Worm (Caenorhabditis elegans) whole organism, L1 larva: ENCODE measurements around the gene gpr-1.

Experiments used
- C04F5.9 ChIP-seq: sonication (generic microtip); optimal IDR thresholded peaks from 2 replicates; lab custom pipeline; 2016; ENCODE audit warnings: missing genetic modification characterization, missing compliant biosample characterization
- C16A3.4 ChIP-seq: fragments of 150-350 bp; optimal IDR thresholded peaks from 2 replicates; lab custom pipeline; 2014; ENCODE audit warnings: missing biosample characterization, missing genetic modification characterization
- alr-1 ChIP-seq: fragments of 200-800 bp; sonication (Bioruptor generic); optimal IDR thresholded peaks from 2 replicates; lab custom pipeline; 2018; ENCODE audit warnings: borderline replicate concordance, mild to moderate bottlenecking, missing genetic modification characterization, missing compliant biosample characterization
- ama-1 ChIP-seq: fragments of 150-350 bp; optimal IDR thresholded peaks from 2 replicates; lab custom pipeline; 2014
- blmp-1 ChIP-seq: fragments of 150-350 bp; optimal IDR thresholded peaks from 2 replicates; lab custom pipeline; 2014; ENCODE audit warnings: missing biosample characterization, missing genetic modification characterization
- ceh-8 ChIP-seq: fragments of 200-800 bp; sonication (Bioruptor generic); optimal IDR thresholded peaks from 2 replicates; lab custom pipeline; 2018; ENCODE audit warnings: mild to moderate bottlenecking, missing genetic modification characterization, moderate library complexity, missing compliant biosample characterization
- ces-1 ChIP-seq: fragments of 150-350 bp; optimal IDR thresholded peaks from 2 replicates; lab custom pipeline; 2014; ENCODE audit warnings: missing biosample characterization, missing genetic modification reagents, missing genetic modification characterization
- dpl-1 ChIP-seq, 3 experiments: fragments of 150-350 bp in 2 of 3; sonication (generic microtip) in 1 of 3; optimal IDR thresholded peaks; 2 replicates each; lab custom pipeline; 2014 to 2017; ENCODE audit warnings: missing biosample characterization in 3 of 3, missing genetic modification characterization in 3 of 3, missing genetic modification reagents in 3 of 3
- efl-1 ChIP-seq, 4 experiments: fragments of 150-350 bp; optimal IDR thresholded peaks in 3 of 4; peaks in 1 of 4; 1 replicate in 1 of 4; 2 replicates in 3 of 4; lab custom pipeline; 2014; ENCODE audit warnings: missing biosample characterization in 2 of 4, missing genetic modification characterization in 2 of 4, missing genetic modification reagents in 2 of 4
- egl-13 ChIP-seq: sonication (generic microtip); optimal IDR thresholded peaks from 2 replicates; lab custom pipeline; 2016; ENCODE audit warnings: missing genotype, missing genetic modification reagents, missing genetic modification characterization, missing compliant biosample characterization
- egl-27 ChIP-seq, 2 experiments: fragments of 150-350 bp in 1 of 2; sonication (generic microtip); optimal IDR thresholded peaks; 3 replicates each; lab custom pipeline; 2017 to 2018; ENCODE audit warnings: missing biosample characterization in 2 of 2, missing genetic modification characterization in 2 of 2, missing genetic modification reagents in 2 of 2
- elt-2 ChIP-seq: sonication (generic microtip); optimal IDR thresholded peaks from 2 replicates; lab custom pipeline; 2016; ENCODE audit warnings: missing genetic modification characterization, mild to moderate bottlenecking, inconsistent platforms, missing compliant biosample characterization, missing genetic modification reagents
- elt-3 ChIP-seq, 6 experiments: fragments of 150-350 bp in 1 of 6; sonication (generic microtip); optimal IDR thresholded peaks; 2 replicates each; lab custom pipeline; 2017 to 2018; ENCODE audit warnings: missing biosample characterization in 6 of 6, missing genetic modification characterization in 6 of 6, inconsistent platforms in 1 of 6
- fkh-10 ChIP-seq: sonication (generic microtip); optimal IDR thresholded peaks from 2 replicates; lab custom pipeline; 2017; ENCODE audit warnings: missing biosample characterization, missing genetic modification reagents, missing genetic modification characterization
- fkh-8 ChIP-seq: sonication (generic microtip); optimal IDR thresholded peaks from 2 replicates; lab custom pipeline; 2016; ENCODE audit warnings: mild to moderate bottlenecking, missing genetic modification characterization, missing compliant biosample characterization
- hlh-17 ChIP-seq: fragments of 200-800 bp; sonication (Bioruptor generic); optimal IDR thresholded peaks from 2 replicates; lab custom pipeline; 2018; ENCODE audit warnings: missing genetic modification characterization, mild to moderate bottlenecking, missing compliant biosample characterization, moderate library complexity, borderline replicate concordance
- hlh-4 ChIP-seq: sonication (generic microtip); optimal IDR thresholded peaks from 2 replicates; lab custom pipeline; 2016; ENCODE audit warnings: mild to moderate bottlenecking, missing genetic modification characterization, missing compliant biosample characterization
- hpl-2 ChIP-seq: fragments of 150-350 bp; optimal IDR thresholded peaks from 2 replicates; lab custom pipeline; 2014; ENCODE audit warnings: missing biosample characterization, missing genetic modification reagents, missing genetic modification characterization
- irx-1 ChIP-seq: sonication (generic microtip); optimal IDR thresholded peaks from 2 replicates; lab custom pipeline; 2016; ENCODE audit warnings: missing genetic modification characterization, missing compliant biosample characterization
- isw-1 ChIP-seq: fragments of 200-800 bp; sonication (Bioruptor generic); IDR thresholded peaks from 2 replicates; pipeline ENCODE4 v1.3.6; 2022; ENCODE audit warnings: missing genetic modification characterization, missing compliant biosample characterization
- jun-1 ChIP-seq: fragments of 150-350 bp; optimal IDR thresholded peaks from 2 replicates; lab custom pipeline; 2014; ENCODE audit warnings: missing biosample characterization, missing genetic modification reagents, missing genetic modification characterization
- lin-14 ChIP-seq: fragments of 200-800 bp; sonication (Bioruptor generic); optimal IDR thresholded peaks from 2 replicates; lab custom pipeline; 2018; ENCODE audit warnings: mild to moderate bottlenecking, missing genetic modification characterization, moderate library complexity, missing compliant biosample characterization
- lir-3 ChIP-seq: sonication (generic microtip); optimal IDR thresholded peaks from 2 replicates; lab custom pipeline; 2016; ENCODE audit warnings: mild to moderate bottlenecking, missing genetic modification characterization, moderate library complexity, missing compliant biosample characterization; ENCODE audit not compliant: poor library complexity
- lsy-2 ChIP-seq, 2 experiments: fragments of 150-350 bp; optimal IDR thresholded peaks; 2 replicates each; lab custom pipeline; 2014; ENCODE audit warnings: missing biosample characterization in 2 of 2, missing genetic modification characterization in 2 of 2
- mab-9 ChIP-seq: fragments of 200-800 bp; sonication (Bioruptor generic); IDR thresholded peaks from 2 replicates; pipeline ENCODE4 v1.3.6; 2022; ENCODE audit warnings: missing genetic modification reagents, missing genetic modification characterization, missing compliant biosample characterization
- mdl-1 ChIP-seq, 2 experiments: fragments of 150-350 bp; optimal IDR thresholded peaks; 2 replicates each; lab custom pipeline; 2014 to 2017; ENCODE audit warnings: missing biosample characterization in 2 of 2, missing genetic modification characterization in 2 of 2, inconsistent platforms in 1 of 2
- mef-2 ChIP-seq: fragments of 150-350 bp; optimal IDR thresholded peaks from 2 replicates; lab custom pipeline; 2014; ENCODE audit warnings: missing biosample characterization, missing genetic modification characterization
- mep-1 ChIP-seq: fragments of 150-350 bp; optimal IDR thresholded peaks from 2 replicates; lab custom pipeline; 2014; ENCODE audit warnings: missing biosample characterization, missing genetic modification characterization
- nhr-12 ChIP-seq: sonication (generic microtip); optimal IDR thresholded peaks from 2 replicates; lab custom pipeline; 2017; ENCODE audit warnings: missing biosample characterization, missing genetic modification characterization
- nhr-47 ChIP-seq: sonication (generic microtip); optimal IDR thresholded peaks from 2 replicates; lab custom pipeline; 2016; ENCODE audit warnings: mild to moderate bottlenecking, missing genetic modification characterization, moderate library complexity, missing compliant biosample characterization
- nhr-71 ChIP-seq: sonication (generic microtip); optimal IDR thresholded peaks from 2 replicates; lab custom pipeline; 2016; ENCODE audit warnings: mild to moderate bottlenecking, missing genetic modification characterization, moderate library complexity, missing compliant biosample characterization
- nhr-85 ChIP-seq: sonication (generic microtip); peaks from one replicate; lab custom pipeline; 2016; ENCODE audit warnings: missing genetic modification characterization, inconsistent platforms, missing compliant biosample characterization
- nhr-90 ChIP-seq: sonication (generic microtip); optimal IDR thresholded peaks from 2 replicates; lab custom pipeline; 2016; ENCODE audit warnings: mild to moderate bottlenecking, missing genetic modification characterization, missing compliant biosample characterization; ENCODE audit not compliant: poor library complexity
- pax-3 ChIP-seq: fragments of 200-800 bp; sonication (Bioruptor generic); optimal IDR thresholded peaks from 2 replicates; lab custom pipeline; 2018; ENCODE audit warnings: mild to moderate bottlenecking, missing genetic modification characterization, moderate library complexity, missing compliant biosample characterization
- pqm-1 ChIP-seq: sonication (generic microtip); optimal IDR thresholded peaks from 3 replicates; lab custom pipeline; 2017; ENCODE audit warnings: missing biosample characterization, missing genetic modification characterization
- skn-1 ChIP-seq: fragments of 150-350 bp; optimal IDR thresholded peaks from 2 replicates; lab custom pipeline; 2014; ENCODE audit warnings: missing biosample characterization, missing genetic modification characterization
- snu-23 ChIP-seq: sonication (generic microtip); optimal IDR thresholded peaks from 2 replicates; lab custom pipeline; 2016; ENCODE audit warnings: missing genetic modification characterization, missing compliant biosample characterization
- sox-4 ChIP-seq: sonication (generic microtip); optimal IDR thresholded peaks from 2 replicates; lab custom pipeline; 2016; ENCODE audit warnings: missing genetic modification characterization, missing compliant biosample characterization
- sptf-1 ChIP-seq: fragments of 150-350 bp; optimal IDR thresholded peaks from 2 replicates; lab custom pipeline; 2014; ENCODE audit warnings: missing biosample characterization, missing genetic modification characterization
- sup-37 ChIP-seq: fragments of 200-800 bp; sonication (Bioruptor generic); optimal IDR thresholded peaks from 2 replicates; lab custom pipeline; 2018; ENCODE audit warnings: mild to moderate bottlenecking, missing genetic modification characterization, missing compliant biosample characterization
- swsn-7 ChIP-seq: sonication (generic microtip); optimal IDR thresholded peaks from 2 replicates; lab custom pipeline; 2016; ENCODE audit warnings: missing genetic modification characterization, missing compliant biosample characterization
- tbx-2 ChIP-seq: sonication (generic microtip); optimal IDR thresholded peaks from 2 replicates; lab custom pipeline; 2016; ENCODE audit warnings: missing genetic modification characterization, missing compliant biosample characterization
- unc-30 ChIP-seq: sonication (generic microtip); optimal IDR thresholded peaks from 2 replicates; lab custom pipeline; 2017; ENCODE audit warnings: missing biosample characterization, missing genetic modification characterization
- vab-15 ChIP-seq: sonication (generic microtip); optimal IDR thresholded peaks from 2 replicates; lab custom pipeline; 2017; ENCODE audit warnings: missing genotype, mild to moderate bottlenecking, missing genetic modification characterization, missing compliant biosample characterization
- xbp-1 ChIP-seq: sonication (generic microtip); optimal IDR thresholded peaks from 2 replicates; lab custom pipeline; 2016; ENCODE audit warnings: missing genetic modification characterization, missing compliant biosample characterization
- zip-4 ChIP-seq: fragments of 200-800 bp; sonication (Bioruptor generic); optimal IDR thresholded peaks from 2 replicates; lab custom pipeline; 2018; ENCODE audit warnings: mild to moderate bottlenecking, missing genetic modification characterization, moderate library complexity, missing compliant biosample characterization
- ztf-4 ChIP-seq: fragments of 150-350 bp; optimal IDR thresholded peaks from 2 replicates; lab custom pipeline; 2014; ENCODE audit warnings: missing biosample characterization, missing genetic modification characterization

gpr-1 gene

DNA sequence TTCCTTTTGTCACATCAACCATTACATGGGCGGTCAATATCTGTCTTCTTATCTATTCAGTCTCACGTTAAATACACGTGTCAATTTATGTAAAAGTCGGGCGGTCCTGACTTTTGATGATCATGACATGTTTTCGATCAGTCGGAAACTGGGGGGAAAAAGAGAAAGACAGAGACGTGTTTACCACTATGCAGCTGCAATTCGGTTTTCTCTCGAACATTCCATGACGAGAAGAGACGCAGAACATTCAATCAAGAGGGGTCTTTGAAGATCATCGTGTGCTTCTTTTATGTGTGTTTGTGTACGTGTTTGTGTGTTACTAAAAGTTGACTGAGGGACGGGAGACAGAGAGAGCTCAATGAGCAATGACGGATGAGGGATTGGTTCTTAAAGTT is 29.6 kb downstream of the gpr-1 start (continued):
- TF ChIP-seq lir-3 (tag; lab: Kevin White, UChicago) (peak; percentile 73), fkh-8 (tag; lab: Kevin White, UChicago) (peak; percentile 52), tbx-2 (tag; lab: Kevin White, UChicago) (peak; percentile 91), sox-4 (tag; lab: Kevin White, UChicago) (no peak)
- TF ChIP-seq, all 84 proteins: peak for 54

DNA sequence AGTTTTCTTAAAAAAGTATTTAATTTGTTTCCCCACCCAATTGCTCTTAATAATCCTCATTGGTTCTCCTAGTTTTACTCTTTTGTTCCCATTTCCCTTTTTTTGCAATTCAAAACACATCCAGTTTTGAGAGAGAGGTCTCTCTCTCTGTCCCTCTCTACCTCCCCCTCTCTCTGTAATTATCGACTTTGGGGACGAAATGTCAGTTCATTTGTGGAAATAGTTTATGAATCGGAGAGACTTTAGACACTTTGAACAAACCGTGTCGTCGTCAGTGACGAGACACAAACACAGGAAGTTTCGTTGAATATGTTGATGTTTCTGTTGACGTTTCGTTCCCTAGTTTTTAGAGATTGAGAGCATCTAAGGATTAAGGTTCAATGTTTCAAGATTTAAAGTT is 34.4 kb downstream of the gpr-1 start:
- TF ChIP-seq sox-4 (tag; lab: Kevin White, UChicago) (no peak), C04F5.9 (tag; lab: Kevin White, UChicago) (no peak), ces-1 (no peak), ama-1 (no peak), hlh-17 (no peak), isw-1 (no peak), mab-9 (GFP tag; lab: Robert Waterston, UW) (no peak), fkh-8 (tag; lab: Kevin White, UChicago) (no peak), nhr-71 (tag; lab: Kevin White, UChicago) (peak; percentile 1), mef-2 (no peak), irx-1 (no peak), snu-23 (GFP tag; lab: Kevin White, UChicago) (peak; percentile 28), nhr-85 (peak; percentile 60), elt-2 (no peak), egl-27 (tag; optimal IDR thresholded peaks at IDR 0.05; lab: Kevin White, UChicago) (no peak), xbp-1 (no peak), nhr-12 (no peak), vab-15 (tag; lab: Kevin White, UChicago) (no peak), lsy-2 (tag; optimal IDR thresholded peaks at IDR 0.05; lab: Kevin White, UChicago) (peak in 1 of 2 experiments; percentile 3), lin-14 (GFP tag; lab: Kevin White, UChicago) (peak; percentile 45), hlh-4 (tag; lab: Kevin White, UChicago) (no peak), tbx-2 (tag; lab: Kevin White, UChicago) (no peak), blmp-1 (tag; lab: Kevin White, UChicago) (peak; percentile 59), efl-1 (optimal IDR thresholded peaks at IDR 0.05; lab: Kevin White, UChicago) (peak in 1 of 2 experiments; percentile 17), efl-1 (GFP tag; optimal IDR thresholded peaks at IDR 0.05 in 1 of 2; lab: Kevin White, UChicago) (no peak), nhr-47 (no peak), mep-1 (peak; percentile 1)

ce11 chrIII:8664897-8665388 is 36.2 kb downstream of the gpr-1 start, which contains the start of gene F22B7.1:
Gene F22B7.1, plus strand, starts transcription at chrIII:8665338.
- TF ChIP-seq nhr-47 (peak; percentile 27), pqm-1 (tag; lab: Kevin White, UChicago) (no peak), ama-1 (no peak), lsy-2 (tag; optimal IDR thresholded peaks at IDR 0.05; lab: Kevin White, UChicago) (no peak), elt-2 (no peak), mdl-1 (tag; optimal IDR thresholded peaks at IDR 0.05; lab: Kevin White, UChicago) (no peak), nhr-71 (tag; lab: Kevin White, UChicago) (peak; percentile 54), dpl-1 (GFP tag; optimal IDR thresholded peaks at IDR 0.05; lab: Kevin White, UChicago) (no peak), ceh-8 (no peak), elt-3 (tag; optimal IDR thresholded peaks at IDR 0.05; lab: Kevin White, UChicago) (no peak), irx-1 (peak; percentile 13), fkh-10 (GFP tag; lab: Kevin White, UChicago) (no peak), lir-3 (tag; lab: Kevin White, UChicago) (peak; percentile 18), pax-3 (tag; lab: Kevin White, UChicago) (no peak), egl-13 (tag; lab: Kevin White, UChicago) (no peak), swsn-7 (no peak), zip-4 (GFP tag; lab: Kevin White, UChicago) (no peak), C16A3.4 (tag; lab: Kevin White, UChicago) (no peak), sup-37 (GFP tag; lab: Kevin White, UChicago) (no peak), ztf-4 (no peak), hlh-4 (tag; lab: Kevin White, UChicago) (peak; percentile 8), fkh-8 (tag; lab: Kevin White, UChicago) (peak; percentile 70), unc-30 (tag; lab: Kevin White, UChicago) (no peak), sox-4 (tag; lab: Kevin White, UChicago) (peak; percentile 55), sptf-1 (tag; lab: Kevin White, UChicago) (no peak), lin-14 (GFP tag; lab: Kevin White, UChicago) (peak; percentile 46), nhr-85 (no peak), isw-1 (no peak), alr-1 (tag; lab: Kevin White, UChicago) (no peak), hpl-2 (GFP tag; lab: Kevin White, UChicago) (no peak), skn-1 (tag; lab: Kevin White, UChicago) (no peak), nhr-90 (tag; lab: Kevin White, UChicago) (no peak), jun-1 (tag; lab: Kevin White, UChicago) (no peak)
